Worm (Caenorhabditis elegans) whole organism, late embryonic: ENCODE measurements around the gene srh-142.

Source experiments
- che-1 ChIP-seq: sonication (generic microtip); optimal IDR thresholded peaks from 2 replicates; lab custom pipeline; 2016; ENCODE audit warnings: mild to moderate bottlenecking, missing genetic modification characterization, missing compliant biosample characterization
- ets-4 ChIP-seq: sonication (generic microtip); optimal IDR thresholded peaks from 2 replicates; lab custom pipeline; 2016; ENCODE audit warnings: missing genetic modification characterization, missing compliant biosample characterization
- hlh-30 ChIP-seq: sonication (generic microtip); optimal IDR thresholded peaks from 2 replicates; lab custom pipeline; 2017; ENCODE audit warnings: antibody characterized with exemption, missing genetic modification characterization, missing compliant biosample characterization; ENCODE audit not compliant: insufficient read depth
- pax-1 ChIP-seq: fragments of 150-350 bp; optimal IDR thresholded peaks from 2 replicates; lab custom pipeline; 2014; ENCODE audit warnings: missing biosample characterization, missing genetic modification characterization
- pha-4 ChIP-seq: fragments of 150-350 bp; optimal IDR thresholded peaks from 2 replicates; lab custom pipeline; 2018; ENCODE audit warnings: missing biosample characterization, missing genetic modification reagents, missing genetic modification characterization
- pqm-1 ChIP-seq: sonication (generic microtip); optimal IDR thresholded peaks from 2 replicates; lab custom pipeline; 2016; ENCODE audit warnings: missing genetic modification characterization, missing compliant biosample characterization
- sox-2 ChIP-seq: fragments of 200-800 bp; sonication (Bioruptor generic); IDR thresholded peaks from 2 replicates; pipeline ENCODE4 v1.3.6; 2022; ENCODE audit warnings: missing genetic modification reagents, missing genetic modification characterization, missing compliant biosample characterization
- sox-4 ChIP-seq: sonication (generic microtip); optimal IDR thresholded peaks from 2 replicates; lab custom pipeline; 2017; ENCODE audit warnings: mild to moderate bottlenecking, missing genetic modification characterization, inconsistent platforms, missing compliant biosample characterization

- no peak for TF ChIP-seq pax-1 (tag; lab: Kevin White, UChicago)
- TF ChIP-seq che-1 (tag; lab: Kevin White, UChicago): no peak
- no peak for TF ChIP-seq pha-4 (tag; lab: Kevin White, UChicago)
- no peak for TF ChIP-seq sox-4 (tag; lab: Kevin White, UChicago)
- no peak for TF ChIP-seq ets-4
- no peak for TF ChIP-seq sox-2
- no peak for TF ChIP-seq pqm-1 (tag; lab: Kevin White, UChicago)
- no peak for TF ChIP-seq hlh-30 (tag; lab: Kevin White, UChicago)
Measured at ce11 chrV:16445676-16446075, 15.1 kb downstream of the srh-142 start, which contains the start of gene T08G3.6.
